Fruit fly (Drosophila melanogaster): ENCODE results near the gene GAA1.

The GAA1 gene

DNA sequence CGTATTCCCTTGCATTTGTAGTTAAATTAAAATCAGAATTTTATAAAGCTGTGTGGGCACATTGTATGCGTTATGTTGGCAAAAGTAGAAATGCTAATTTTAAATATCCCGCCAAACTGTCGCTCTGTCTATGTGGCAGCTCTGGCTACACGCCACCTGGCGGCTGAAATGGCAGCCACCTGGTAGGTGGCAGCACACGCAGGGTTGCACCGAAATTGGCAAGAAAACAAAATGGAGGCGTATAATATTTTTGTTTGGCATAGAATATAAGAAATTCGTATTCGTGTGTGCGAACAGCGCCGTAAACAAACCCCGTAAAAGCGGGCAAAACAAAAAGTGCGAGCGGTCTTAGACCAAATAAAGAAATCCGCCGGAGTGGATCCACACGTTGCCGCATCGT lies 34.8 kb upstream of the GAA1 start, which contains the start of gene CG12236 (continued):
- peak; percentile 75 for TF ChIP-seq CG8290 (GFP tag; optimal IDR thresholded peaks at IDR 0.05)
- peak in 1 of 2 experiments; percentile 83 for TF ChIP-seq CG8290 (tag; optimal IDR thresholded peaks at IDR 0.05)
- peak; percentile 89 for TF ChIP-seq trem (tag; optimal IDR thresholded peaks at IDR 0.05)
- peak; percentile 54; the same call in 1 of the 2 replicates for TF ChIP-seq lmd (GFP tag; IDR thresholded peaks at IDR 0.05)
- peak; percentile 20 for TF ChIP-seq CG18764 (GFP tag; optimal IDR thresholded peaks at IDR 0.05)
- TF ChIP-seq CG7786 (GFP tag; optimal IDR thresholded peaks at IDR 0.05), result peak; percentile 2
- TF ChIP-seq luna (GFP tag; optimal IDR thresholded peaks at IDR 0.05), result no peak
- TF ChIP-seq CG12391 (tag; optimal IDR thresholded peaks at IDR 0.05), result peak; percentile 46
- peak; percentile 28; the same call in 1 of the 2 replicates for TF ChIP-seq E2f1 (GFP tag; IDR thresholded peaks at IDR 0.05)
- TF ChIP-seq CG12104 (GFP tag; optimal IDR thresholded peaks at IDR 0.05), result no peak
- peak; percentile 48 for TF ChIP-seq CG10543 (GFP tag; optimal IDR thresholded peaks at IDR 0.05)
- TF ChIP-seq pum (GFP tag; optimal IDR thresholded peaks at IDR 0.05), result no peak
- TF ChIP-seq zfh2 (GFP tag; optimal IDR thresholded peaks at IDR 0.05), result peak; percentile 41
- TF ChIP-seq CG31224 (GFP tag; IDR thresholded peaks at IDR 0.05), result peak; percentile 46
- TF ChIP-seq CG3281 (GFP tag; optimal IDR thresholded peaks at IDR 0.05), result peak; percentile 6
- peak; percentile 74 for TF ChIP-seq B-H2 (GFP tag; optimal IDR thresholded peaks at IDR 0.05)
- TF ChIP-seq Fer2 (tag; optimal IDR thresholded peaks at IDR 0.05), result peak; percentile 13
- TF ChIP-seq Scr (GFP tag; IDR thresholded peaks at IDR 0.05; ENCODE audit: partially characterized antibody), result 0 out of 2 replicates have a peak, but pooled peaks have one; percentile 23
- TF ChIP-seq CG7839 (tag; optimal IDR thresholded peaks at IDR 0.05), result peak; percentile 36
- TF ChIP-seq H2.0 (GFP tag; IDR thresholded peaks at IDR 0.05), result 0 out of 2 replicates have a peak, but pooled peaks have one; percentile 12
- TF ChIP-seq ind (GFP tag; optimal IDR thresholded peaks at IDR 0.05), result peak; percentile 31
- no peak for TF ChIP-seq jing (GFP tag; optimal IDR thresholded peaks at IDR 0.05)
- peak; percentile 82 for TF ChIP-seq Rfx (GFP tag; IDR thresholded peaks at IDR 0.05)
- peak; percentile 17 for TF ChIP-seq NC2β (GFP tag; optimal IDR thresholded peaks at IDR 0.05)
- TF ChIP-seq abd-A (tag; optimal IDR thresholded peaks at IDR 0.05), result no peak
- peak; percentile 50 for TF ChIP-seq CG34376 (GFP tag; optimal IDR thresholded peaks at IDR 0.05)
- TF ChIP-seq bsh (GFP tag; optimal IDR thresholded peaks at IDR 0.05), result peak in 1 of 2 experiments; percentile 12
- TF ChIP-seq btn (GFP tag; optimal IDR thresholded peaks at IDR 0.05), result no peak
- no peak for TF ChIP-seq fu2 (GFP tag; optimal IDR thresholded peaks at IDR 0.05)
- no peak for TF ChIP-seq CG13296 (GFP tag; optimal IDR thresholded peaks at IDR 0.05)
- TF ChIP-seq CG4730 (GFP tag; IDR thresholded peaks at IDR 0.05), result no peak
- TF ChIP-seq dysf (GFP tag; IDR thresholded peaks at IDR 0.05), result 0 out of 3 replicates have a peak, but pooled peaks have one; percentile 24
- peak; percentile 95 for TF ChIP-seq Ets65A (GFP tag)
- peak; percentile 28 for TF ChIP-seq jumu (GFP tag; optimal IDR thresholded peaks at IDR 0.05)
- TF ChIP-seq gce (GFP tag; IDR thresholded peaks at IDR 0.05), result no peak
- peak; percentile 10 for TF ChIP-seq slp2 (GFP tag; optimal IDR thresholded peaks at IDR 0.05)
- TF ChIP-seq sr (GFP tag; IDR thresholded peaks at IDR 0.05), result 0 out of 3 replicates have a peak, but pooled peaks have one; percentile 36
- TF ChIP-seq tin (GFP tag; optimal IDR thresholded peaks at IDR 0.05), result peak; percentile 42
- TF ChIP-seq CG10321 (GFP tag; IDR thresholded peaks at IDR 0.05), result peak; percentile 45; the same call in 1 of the 2 replicates
- no peak for TF ChIP-seq CG12299 (tag; optimal IDR thresholded peaks at IDR 0.05)
- no peak for TF ChIP-seq Jarid2 (GFP tag; optimal IDR thresholded peaks at IDR 0.05)
- TF ChIP-seq ash1 (GFP tag; optimal IDR thresholded peaks at IDR 0.05), result peak; percentile 63
- no peak for TF ChIP-seq ac (GFP tag; optimal IDR thresholded peaks at IDR 0.05)
- TF ChIP-seq Lpt (GFP tag; optimal IDR thresholded peaks at IDR 0.05), result no peak
- peak; percentile 49; the same call in 1 of the 2 replicates for TF ChIP-seq CG10959 (GFP tag; IDR thresholded peaks at IDR 0.05)
- no peak for TF ChIP-seq CG16815 (GFP tag; optimal IDR thresholded peaks at IDR 0.05)
- peak; percentile 68 for TF ChIP-seq CG17912 (GFP tag; optimal IDR thresholded peaks at IDR 0.05)
- peak; percentile 30; the same call in 1 of the 2 replicates for TF ChIP-seq CG6689 (GFP tag; IDR thresholded peaks at IDR 0.05)
- no peak for TF ChIP-seq CG4854 (GFP tag; optimal IDR thresholded peaks at IDR 0.05)
- TF ChIP-seq chm (GFP tag; IDR thresholded peaks at IDR 0.05), result no peak
- peak; percentile 27 for TF ChIP-seq CG4424 (GFP tag; optimal IDR thresholded peaks at IDR 0.05)
- TF ChIP-seq fru (optimal IDR thresholded peaks at IDR 0.05), result no peak

Data from whole organism, embryonic.